Fruit fly (Drosophila melanogaster) whole organism, embryonic: ENCODE measurements around the gene UQCR-C1.

ENCODE experiments used
- BEAF-32 ChIP-seq: fragments of 200-800 bp; sonication (Bioruptor generic); optimal IDR thresholded peaks from 3 replicates; lab custom pipeline; 2017; ENCODE audit warnings: missing biosample characterization, missing genetic modification characterization, mild to moderate bottlenecking, moderate library complexity, missing genetic modification reagents
- Bgb ChIP-seq: fragments of 200-800 bp; sonication (Bioruptor generic); IDR thresholded peaks from 2 replicates; pipeline ENCODE4 v1.3.6; 2022; ENCODE audit warnings: missing biosample characterization, missing genetic modification characterization; ENCODE audit not compliant: partially characterized antibody
- CG11696 ChIP-seq: fragments of 200-800 bp; sonication (Bioruptor generic); IDR thresholded peaks from 2 replicates; pipeline ENCODE4 v1.3.6; 2022; ENCODE audit warnings: missing biosample characterization, missing genetic modification characterization
- CG12236 ChIP-seq: fragments of 200-800 bp; sonication (Bioruptor generic); optimal IDR thresholded peaks from 2 replicates; lab custom pipeline; 2016; ENCODE audit warnings: missing biosample characterization, missing genetic modification characterization
- CG13894 ChIP-seq: fragments of 200-800 bp; sonication (Bioruptor generic); optimal IDR thresholded peaks from 3 replicates; lab custom pipeline; 2018; ENCODE audit warnings: missing biosample characterization, mild to moderate bottlenecking, missing genetic modification characterization, moderate library complexity
- CG15073 ChIP-seq: fragments of 200-800 bp; sonication (Bioruptor generic); optimal IDR thresholded peaks from 2 replicates; lab custom pipeline; 2016; ENCODE audit warnings: missing biosample characterization, missing genetic modification characterization
- CG16779 ChIP-seq: fragments of 200-800 bp; sonication (Bioruptor generic); IDR thresholded peaks from 2 replicates; pipeline ENCODE4 v1.3.6; 2022; ENCODE audit warnings: missing biosample characterization, missing genetic modification characterization
- CG17359 ChIP-seq: fragments of 200-800 bp; sonication (Bioruptor generic); optimal IDR thresholded peaks from 3 replicates; lab custom pipeline; 2018; ENCODE audit warnings: missing biosample characterization, mild to moderate bottlenecking, missing genetic modification characterization, moderate library complexity
- CG1792 ChIP-seq: fragments of 200-800 bp; sonication (Bioruptor generic); optimal IDR thresholded peaks from 2 replicates; lab custom pipeline; 2016; ENCODE audit warnings: missing biosample characterization, missing genetic modification characterization
- CG18262 ChIP-seq: fragments of 200-800 bp; optimal IDR thresholded peaks from 3 replicates; lab custom pipeline; 2019; ENCODE audit warnings: missing biosample characterization, mild to moderate bottlenecking, missing genetic modification characterization, moderate library complexity
- CG1832 ChIP-seq: fragments of 200-800 bp; sonication (Bioruptor generic); optimal IDR thresholded peaks from 2 replicates; lab custom pipeline; 2017; ENCODE audit warnings: missing biosample characterization, mild to moderate bottlenecking, missing genetic modification characterization, inconsistent platforms
- CG2678 ChIP-seq: fragments of 200-800 bp; sonication (Bioruptor generic); optimal IDR thresholded peaks from 3 replicates; lab custom pipeline; 2019; ENCODE audit warnings: missing biosample characterization, mild to moderate bottlenecking, missing genetic modification characterization, moderate library complexity
- CG2712 ChIP-seq: fragments of 200-800 bp; optimal IDR thresholded peaks from 3 replicates; lab custom pipeline; 2019; ENCODE audit warnings: missing biosample characterization, mild to moderate bottlenecking, missing genetic modification characterization, moderate library complexity
- CG31388 ChIP-seq: fragments of 200-800 bp; sonication (Bioruptor generic); optimal IDR thresholded peaks from 2 replicates; lab custom pipeline; 2016; ENCODE audit warnings: missing biosample characterization, missing genetic modification characterization
- CG32767 ChIP-seq: fragments of 200-800 bp; sonication (Bioruptor generic); IDR thresholded peaks from 2 replicates; pipeline ENCODE4 v1.3.6; 2022; ENCODE audit warnings: missing biosample characterization, missing genetic modification characterization
- CG43689 ChIP-seq: fragments of 200-800 bp; sonication (Bioruptor generic); IDR thresholded peaks from 2 replicates; pipeline ENCODE4 v1.3.6; 2022; ENCODE audit warnings: missing biosample characterization, missing genetic modification characterization
- CG4617 ChIP-seq: fragments of 200-800 bp; sonication (Bioruptor generic); optimal IDR thresholded peaks from 3 replicates; lab custom pipeline; 2016; ENCODE audit warnings: missing biosample characterization, missing genetic modification characterization, borderline replicate concordance
- CG4707 ChIP-seq: fragments of 200-800 bp; sonication (Bioruptor generic); optimal IDR thresholded peaks from 2 replicates; lab custom pipeline; 2018; ENCODE audit warnings: missing biosample characterization, mild to moderate bottlenecking, missing genetic modification characterization, moderate library complexity
- CG6175 ChIP-seq: fragments of 200-800 bp; sonication (Bioruptor generic); IDR thresholded peaks from 3 replicates; pipeline ENCODE4 v1.3.6; 2022; ENCODE audit warnings: missing biosample characterization, missing genetic modification characterization
- CG7271 ChIP-seq: fragments of 200-800 bp; sonication (Bioruptor generic); optimal IDR thresholded peaks from 2 replicates; lab custom pipeline; 2018; ENCODE audit warnings: missing biosample characterization, mild to moderate bottlenecking, missing genetic modification characterization, moderate library complexity
- CG8281 ChIP-seq: fragments of 200-800 bp; sonication (Bioruptor generic); optimal IDR thresholded peaks from 2 replicates; lab custom pipeline; 2018; ENCODE audit warnings: missing biosample characterization, mild to moderate bottlenecking, missing genetic modification characterization, moderate library complexity
- CG9797 ChIP-seq: fragments of 200-800 bp; sonication (Bioruptor generic); optimal IDR thresholded peaks from 3 replicates; lab custom pipeline; 2018; ENCODE audit warnings: missing biosample characterization, mild to moderate bottlenecking, missing genetic modification characterization
- Chrac-16 ChIP-seq: fragments of 200-800 bp; sonication (Bioruptor generic); optimal IDR thresholded peaks from 3 replicates; lab custom pipeline; 2016; ENCODE audit warnings: missing biosample characterization, missing genetic modification characterization
- Doc3 ChIP-seq: fragments of 200-800 bp; sonication (Bioruptor generic); IDR thresholded peaks from 3 replicates; pipeline ENCODE4 v1.3.6; 2022; ENCODE audit warnings: missing biosample characterization, missing genetic modification characterization; ENCODE audit not compliant: partially characterized antibody
- Elba2 ChIP-seq: fragments of 200-800 bp; sonication (Bioruptor generic); optimal IDR thresholded peaks from 3 replicates; lab custom pipeline; 2016; ENCODE audit warnings: missing biosample characterization, missing genetic modification characterization
- HmgZ ChIP-seq: fragments of 200-800 bp; sonication (Bioruptor generic); optimal IDR thresholded peaks from 2 replicates; lab custom pipeline; 2018; ENCODE audit warnings: missing biosample characterization, mild to moderate bottlenecking, missing genetic modification characterization
- Med ChIP-seq: fragments of 200-800 bp; sonication (Bioruptor generic); peaks from one replicate; lab custom pipeline; 2016; ENCODE audit warnings: missing biosample characterization, missing genetic modification characterization, mild to moderate bottlenecking, inconsistent platforms, moderate library complexity
- TFAM ChIP-seq: fragments of 200-800 bp; sonication (Bioruptor generic); optimal IDR thresholded peaks from 2 replicates; lab custom pipeline; 2017; ENCODE audit warnings: missing biosample characterization, missing genetic modification characterization, inconsistent platforms
- Tbp ChIP-seq: fragments of >200 bp; optimal IDR thresholded peaks from 2 replicates; lab custom pipeline; 2018; ENCODE audit warnings: missing biosample characterization, missing genetic modification characterization
- Usf ChIP-seq: fragments of 200-800 bp; sonication (Bioruptor generic); optimal IDR thresholded peaks from 2 replicates; lab custom pipeline; 2017; ENCODE audit warnings: missing genotype, missing biosample characterization, missing genetic modification characterization
- cato ChIP-seq: fragments of 200-800 bp; sonication (Bioruptor generic); optimal IDR thresholded peaks from 2 replicates; lab custom pipeline; 2016; ENCODE audit warnings: missing biosample characterization, missing genetic modification characterization, borderline replicate concordance
- ci ChIP-seq: fragments of 200-800 bp; sonication (Bioruptor generic); IDR thresholded peaks from 3 replicates; pipeline ENCODE4 v1.3.6; 2022; ENCODE audit warnings: missing biosample characterization, missing genetic modification characterization
- corto ChIP-seq: fragments of 200-800 bp; sonication (Bioruptor generic); optimal IDR thresholded peaks from 2 replicates; lab custom pipeline; 2016; ENCODE audit warnings: missing biosample characterization, mild to moderate bottlenecking, missing genetic modification characterization, moderate library complexity
- en ChIP-seq: fragments of 200-800 bp; sonication (Bioruptor generic); optimal IDR thresholded peaks from 2 replicates; lab custom pipeline; 2016; ENCODE audit warnings: missing biosample characterization, missing genetic modification characterization
- ftz-f1 ChIP-seq: fragments of 200-800 bp; sonication (Bioruptor generic); optimal IDR thresholded peaks from 2 replicates; lab custom pipeline; 2016; ENCODE audit warnings: missing biosample characterization, missing genetic modification characterization
- gce ChIP-seq: fragments of 200-800 bp; sonication (Bioruptor generic); IDR thresholded peaks from 3 replicates; pipeline ENCODE4 v1.3.6; 2022; ENCODE audit warnings: missing biosample characterization, missing genetic modification characterization
- h ChIP-seq: fragments of >200 bp; optimal IDR thresholded peaks from 2 replicates; lab custom pipeline; 2017
- hth ChIP-seq: fragments of >200 bp; optimal IDR thresholded peaks from 2 replicates; lab custom pipeline; 2017; ENCODE audit warnings: inconsistent platforms
- lab ChIP-seq: fragments of 200-800 bp; sonication (Bioruptor generic); optimal IDR thresholded peaks from 3 replicates; lab custom pipeline; 2017; ENCODE audit warnings: missing biosample characterization, missing genetic modification characterization, mild to moderate bottlenecking, moderate library complexity, missing genetic modification reagents
- luna ChIP-seq: fragments of 200-800 bp; sonication (Bioruptor generic); optimal IDR thresholded peaks from 2 replicates; lab custom pipeline; 2016; ENCODE audit warnings: missing biosample characterization, missing genetic modification characterization
- nmo ChIP-seq: fragments of 200-800 bp; sonication (Bioruptor generic); optimal IDR thresholded peaks from 2 replicates; lab custom pipeline; 2018; ENCODE audit warnings: missing biosample characterization, mild to moderate bottlenecking, missing genetic modification characterization, moderate library complexity
- org-1 ChIP-seq: fragments of 200-800 bp; sonication (Bioruptor generic); optimal IDR thresholded peaks from 2 replicates; lab custom pipeline; 2017; ENCODE audit warnings: missing biosample characterization, missing genetic modification characterization
- peb ChIP-seq: fragments of 200-800 bp; sonication (Bioruptor generic); IDR thresholded peaks from 2 replicates; pipeline ENCODE4 v1.3.6; 2022; ENCODE audit warnings: missing biosample characterization, missing genetic modification characterization
- pho ChIP-seq: fragments of 200-800 bp; sonication (Bioruptor generic); optimal IDR thresholded peaks from 2 replicates; lab custom pipeline; 2016; ENCODE audit warnings: missing biosample characterization, missing genetic modification characterization
- sim ChIP-seq: fragments of 200-800 bp; sonication (Bioruptor generic); IDR thresholded peaks from 2 replicates; pipeline ENCODE4 v1.3.6; 2022; ENCODE audit warnings: missing biosample characterization, missing genetic modification characterization
- sna ChIP-seq: fragments of 200-800 bp; sonication (Bioruptor generic); IDR thresholded peaks from 2 replicates; pipeline ENCODE4 v1.3.6; 2022; ENCODE audit warnings: missing biosample characterization, missing genetic modification characterization; ENCODE audit not compliant: partially characterized antibody
- sr ChIP-seq: fragments of 200-800 bp; sonication (Bioruptor generic); IDR thresholded peaks from 3 replicates; pipeline ENCODE4 v1.3.6; 2022; ENCODE audit warnings: missing biosample characterization, missing genetic modification characterization
- trem ChIP-seq: fragments of 200-800 bp; optimal IDR thresholded peaks from 3 replicates; lab custom pipeline; 2019; ENCODE audit warnings: missing biosample characterization, mild to moderate bottlenecking, missing genetic modification characterization, moderate library complexity
- wek ChIP-seq: fragments of 200-800 bp; sonication (Bioruptor generic); optimal IDR thresholded peaks from 3 replicates; lab custom pipeline; 2018; ENCODE audit warnings: missing biosample characterization, mild to moderate bottlenecking, missing genetic modification characterization, moderate library complexity
- zen ChIP-seq: fragments of 200-800 bp; sonication (Bioruptor generic); optimal IDR thresholded peaks from 3 replicates; lab custom pipeline; 2018; ENCODE audit warnings: missing biosample characterization, mild to moderate bottlenecking, missing genetic modification characterization, moderate library complexity
- zen2 ChIP-seq: fragments of 200-800 bp; sonication (Bioruptor generic); IDR thresholded peaks from 3 replicates; pipeline ENCODE4 v1.3.6; 2022; ENCODE audit warnings: missing biosample characterization, missing genetic modification characterization; ENCODE audit not compliant: partially characterized antibody

UQCR-C1 gene

dm6 chr3R:14853767-14854191 lies 36.3 kb upstream of the UQCR-C1 start (continued):
- TF ChIP-seq en (GFP tag; lab: Kevin White, UChicago): no peak
- TF ChIP-seq TFAM (GFP tag; lab: Kevin White, UChicago): no peak
- peak; percentile 9 for TF ChIP-seq org-1 (GFP tag; lab: Kevin White, UChicago)
- peak; percentile 66; the same call in 1 of the 3 replicates for TF ChIP-seq gce
- TF ChIP-seq zen (tag; lab: Kevin White, UChicago): peak; percentile 94
- no peak for TF ChIP-seq CG31388 (GFP tag; lab: Kevin White, UChicago)
- peak; percentile 66 for TF ChIP-seq CG13894 (tag; lab: Kevin White, UChicago)
- TF ChIP-seq HmgZ: peak; percentile 71
- TF ChIP-seq ftz-f1 (GFP tag; lab: Kevin White, UChicago): no peak
- TF ChIP-seq CG4707 (GFP tag; lab: Kevin White, UChicago): peak; percentile 27
- TF ChIP-seq CG11696: no peak
- peak; percentile 13 for TF ChIP-seq trem (tag; lab: Kevin White, UChicago)
- TF ChIP-seq peb (GFP tag; lab: Robert Waterston, UW): no peak
- peak; percentile 22; the same call in 1 of the 2 replicates for TF ChIP-seq Bgb (GFP tag; lab: Robert Waterston, UW)
- no peak for TF ChIP-seq sim (GFP tag; lab: Robert Waterston, UW)
- TF ChIP-seq lab: peak; percentile 87
- no peak for TF ChIP-seq Elba2 (GFP tag; lab: Kevin White, UChicago)
- TF ChIP-seq CG17359 (tag; lab: Kevin White, UChicago): no peak
- TF ChIP-seq Med (GFP tag; lab: Kevin White, UChicago): peak; percentile 91
- peak; percentile 24 for TF ChIP-seq luna (GFP tag; lab: Kevin White, UChicago)
- TF ChIP-seq CG16779 (GFP tag; lab: Robert Waterston, UW): no peak
- no peak for TF ChIP-seq CG1792 (GFP tag; lab: Kevin White, UChicago)
- TF ChIP-seq CG43689 (GFP tag; lab: Robert Waterston, UW): no peak
- peak; percentile 89 for TF ChIP-seq ci
- TF ChIP-seq CG12236 (GFP tag; lab: Kevin White, UChicago): no peak
- no peak for TF ChIP-seq CG8281 (tag; lab: Kevin White, UChicago)
- TF ChIP-seq CG6175 (GFP tag; lab: Robert Waterston, UW): 0 out of 3 replicates have a peak, but pooled peaks have one; percentile 37
- TF ChIP-seq Doc3 (GFP tag; lab: Robert Waterston, UW): no peak
- TF ChIP-seq corto: no peak
- no peak for TF ChIP-seq CG4617 (GFP tag; lab: Kevin White, UChicago)
- TF ChIP-seq Usf: no peak
- TF ChIP-seq nmo (GFP tag; lab: Kevin White, UChicago): no peak
- no peak for TF ChIP-seq CG9797
- no peak for TF ChIP-seq Chrac-16 (GFP tag; lab: Kevin White, UChicago)
- no peak for TF ChIP-seq CG18262 (tag; lab: Kevin White, UChicago)
- TF ChIP-seq h (lab: Kevin White, UChicago): no peak
- no peak for TF ChIP-seq sr (GFP tag; lab: Robert Waterston, UW)
- peak; percentile 53 for TF ChIP-seq CG1832 (GFP tag; lab: Kevin White, UChicago)
- TF ChIP-seq zen2 (GFP tag; lab: Robert Waterston, UW): peak; percentile 29; the same call in 1 of the 3 replicates
- TF ChIP-seq CG2712 (tag; lab: Kevin White, UChicago): no peak
- no peak for TF ChIP-seq cato (GFP tag; lab: Kevin White, UChicago)
- TF ChIP-seq pho (GFP tag; lab: Kevin White, UChicago): peak; percentile 24
- no peak for TF ChIP-seq CG15073
- TF ChIP-seq CG2678 (tag; lab: Kevin White, UChicago): peak; percentile 41
- peak; percentile 59 for TF ChIP-seq wek
- TF ChIP-seq hth (lab: Kevin White, UChicago): no peak
- TF ChIP-seq CG7271 (tag; lab: Kevin White, UChicago): no peak
- peak; percentile 47 for TF ChIP-seq sna
- no peak for TF ChIP-seq BEAF-32 (GFP tag; lab: Kevin White, UChicago)
- TF ChIP-seq Tbp (GFP tag; lab: Kevin White, UChicago): no peak
- TF ChIP-seq CG32767 (GFP tag; lab: Robert Waterston, UW): no peak; the same call in 1 of the 2 replicates
